Worm (Caenorhabditis elegans) whole organism, L2 larva: ENCODE measurements around the gene sdz-26.
"Not testable (repeated sequence)": the region's sequence is repeated elsewhere in the genome, so short reads cannot be mapped to it uniquely, and the experiment has no call there.

Experiments
- ama-1 ChIP-seq: fragments of 150-350 bp; optimal IDR thresholded peaks from 2 replicates; lab custom pipeline; 2018; ENCODE audit warnings: inconsistent platforms
- ceh-82 ChIP-seq: fragments of 150-350 bp; optimal IDR thresholded peaks from 2 replicates; lab custom pipeline; 2014; ENCODE audit warnings: missing biosample characterization, missing genetic modification characterization
- mbf-1 ChIP-seq: sonication (generic microtip); optimal IDR thresholded peaks from 2 replicates; lab custom pipeline; 2017; ENCODE audit warnings: missing biosample characterization, missing genetic modification characterization
- nhr-11 ChIP-seq: fragments of 150-350 bp; optimal IDR thresholded peaks from 2 replicates; lab custom pipeline; 2014; ENCODE audit warnings: missing biosample characterization, missing genetic modification characterization
- nhr-23 ChIP-seq: fragments of 150-350 bp; optimal IDR thresholded peaks from 2 replicates; lab custom pipeline; 2014; ENCODE audit warnings: missing biosample characterization, missing genetic modification reagents, missing genetic modification characterization
- ztf-4 ChIP-seq: fragments of 150-350 bp; optimal IDR thresholded peaks from 2 replicates; lab custom pipeline; 2014; ENCODE audit warnings: missing biosample characterization, missing genetic modification characterization

DNA sequence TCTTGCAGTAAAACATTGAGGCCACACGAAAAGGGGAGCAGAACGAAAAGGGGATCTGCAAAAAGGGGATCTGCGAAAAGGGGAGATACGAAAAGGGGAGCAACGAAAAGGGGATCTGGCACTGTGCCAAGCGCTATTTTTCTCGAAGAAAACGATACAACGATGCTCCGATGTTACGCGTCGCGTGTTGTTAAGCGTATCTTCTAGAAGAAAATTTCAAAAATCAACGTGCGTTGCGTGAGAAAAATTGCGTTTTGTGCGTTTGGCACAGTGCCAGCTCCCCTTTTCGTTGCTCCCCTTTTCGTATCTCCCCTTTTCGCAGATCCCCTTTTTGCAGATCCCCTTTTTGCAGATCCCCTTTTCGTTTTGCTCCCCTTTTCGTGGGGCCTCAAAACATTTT lies 35.3 kb upstream of the sdz-26 start, which contains the start of gene Y54G11A.9:
- TF ChIP-seq ama-1 (lab: Kevin White, UChicago); ceh-82 (tag; lab: Kevin White, UChicago); mbf-1; nhr-23 (tag; lab: Kevin White, UChicago); ztf-4; nhr-11 (tag; lab: Kevin White, UChicago): not testable (repeated sequence)
